Fruit fly (Drosophila melanogaster) Kc167 (cell line): Measurements from ENCODE around the gene CG15473.

Experiments used
- Myc ChIP-seq: fragments of >200 bp; optimal IDR thresholded peaks from 2 replicates; lab custom pipeline; 2017; ENCODE audit warnings: missing external identifiers
- Sin3A ChIP-seq: fragments of >200 bp; optimal IDR thresholded peaks from 2 replicates; lab custom pipeline; 2018; ENCODE audit warnings: missing external identifiers
- h ChIP-seq: fragments of >200 bp; optimal IDR thresholded peaks from 3 replicates; lab custom pipeline; 2018; ENCODE audit warnings: missing external identifiers
- insv ChIP-seq: fragments of >200 bp; optimal IDR thresholded peaks from 3 replicates; lab custom pipeline; 2018; ENCODE audit warnings: missing external identifiers
- psq ChIP-seq: fragments of >200 bp; optimal IDR thresholded peaks from 2 replicates; lab custom pipeline; 2017; ENCODE audit warnings: missing external identifiers
- ttk ChIP-seq: sonication (Bioruptor generic); optimal IDR thresholded peaks from 2 replicates; lab custom pipeline; 2017; ENCODE audit warnings: missing external identifiers

- no peak for TF ChIP-seq psq (lab: Kevin White, UChicago)
- no peak for TF ChIP-seq Sin3A
- no peak for TF ChIP-seq h (lab: Kevin White, UChicago)
- no peak for TF ChIP-seq insv
- TF ChIP-seq ttk: no peak
- no peak for TF ChIP-seq Myc (lab: Kevin White, UChicago)
Observed at dm6 chrX:4644768-4645167, 9.5 kb downstream of the CG15473 start, which contains the start of gene CG3062.
